Worm (Caenorhabditis elegans): Measurements from ENCODE around the gene T23G4.2.

DNA sequence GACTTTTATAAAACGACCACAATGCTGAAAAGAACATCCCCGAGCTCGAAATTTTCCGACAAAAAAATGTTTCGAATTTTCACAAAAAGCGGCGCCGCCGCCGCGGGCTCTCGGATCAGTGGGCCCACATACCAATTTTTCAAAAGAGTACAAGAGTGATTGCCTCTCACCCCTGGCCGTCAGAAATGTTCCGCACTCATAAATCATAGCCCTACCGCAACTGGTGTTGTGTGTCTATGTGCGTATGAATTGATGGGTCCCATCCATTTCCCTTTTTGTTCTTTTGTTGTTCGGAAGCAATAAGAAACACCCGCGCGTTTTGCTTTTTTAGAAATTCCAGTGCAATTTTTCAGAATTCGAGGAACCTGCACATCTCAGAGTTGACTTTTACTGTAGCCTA is 5.2 kb upstream of the T23G4.2 start:
- no peak for TF ChIP-seq xbp-1 (tag; optimal IDR thresholded peaks at IDR 0.05)
- TF ChIP-seq mdl-1 (tag; optimal IDR thresholded peaks at IDR 0.05): no peak
- no peak for TF ChIP-seq pqm-1 (tag; optimal IDR thresholded peaks at IDR 0.05)
- no peak for TF ChIP-seq skn-1 (tag; optimal IDR thresholded peaks at IDR 0.05)
- no peak for TF ChIP-seq nhr-47 (tag; optimal IDR thresholded peaks at IDR 0.05)
- no peak for TF ChIP-seq nhr-84 (tag; optimal IDR thresholded peaks at IDR 0.05)
- TF ChIP-seq pag-3 (tag; optimal IDR thresholded peaks at IDR 0.05; ENCODE audit: borderline replicate concordance, insufficient read depth): no peak
- no peak for TF ChIP-seq ama-1 (optimal IDR thresholded peaks at IDR 0.05)
- no peak for TF ChIP-seq unc-62 (GFP tag; optimal IDR thresholded peaks at IDR 0.05)
- no peak for TF ChIP-seq nhr-85 (tag)
- no peak for TF ChIP-seq sup-37 (GFP tag; optimal IDR thresholded peaks at IDR 0.05)
- no peak for TF ChIP-seq ztf-11 (tag; optimal IDR thresholded peaks at IDR 0.05)
- no peak for TF ChIP-seq elt-2 (tag; optimal IDR thresholded peaks at IDR 0.05)
- TF ChIP-seq sptf-1 (tag; optimal IDR thresholded peaks at IDR 0.05): no peak

Measured in whole organism, L1 larva.